Worm (Caenorhabditis elegans) whole organism, L1 larva: Measurements from ENCODE around the gene Y54F10BM.20.

Source experiments
- C04F5.9 ChIP-seq: sonication (generic microtip); optimal IDR thresholded peaks from 2 replicates; lab custom pipeline; 2016; ENCODE audit warnings: missing genetic modification characterization, missing compliant biosample characterization
- F16B12.6 ChIP-seq: fragments of 150-350 bp; optimal IDR thresholded peaks from 2 replicates; lab custom pipeline; 2014; ENCODE audit warnings: missing biosample characterization, missing genetic modification characterization
- aha-1 ChIP-seq: fragments of 150-350 bp; optimal IDR thresholded peaks from 2 replicates; lab custom pipeline; 2014; ENCODE audit warnings: missing biosample characterization, missing genetic modification characterization
- alr-1 ChIP-seq: fragments of 200-800 bp; sonication (Bioruptor generic); optimal IDR thresholded peaks from 2 replicates; lab custom pipeline; 2018; ENCODE audit warnings: borderline replicate concordance, mild to moderate bottlenecking, missing genetic modification characterization, missing compliant biosample characterization
- aly-2 ChIP-seq: fragments of 150-350 bp; optimal IDR thresholded peaks from 2 replicates; lab custom pipeline; 2014; ENCODE audit warnings: missing biosample characterization, missing genetic modification characterization
- ceh-63 ChIP-seq: fragments of 200-800 bp; sonication (Bioruptor generic); optimal IDR thresholded peaks from 2 replicates; lab custom pipeline; 2018; ENCODE audit warnings: mild to moderate bottlenecking, missing genetic modification characterization, missing compliant biosample characterization
- ceh-8 ChIP-seq: fragments of 200-800 bp; sonication (Bioruptor generic); optimal IDR thresholded peaks from 2 replicates; lab custom pipeline; 2018; ENCODE audit warnings: mild to moderate bottlenecking, missing genetic modification characterization, moderate library complexity, missing compliant biosample characterization
- ceh-82 ChIP-seq, 3 experiments: fragments of 150-350 bp in 1 of 3; sonication (generic microtip) in 2 of 3; optimal IDR thresholded peaks; 2 replicates each; lab custom pipeline; 2014 to 2017; ENCODE audit warnings: missing biosample characterization in 3 of 3, missing genetic modification characterization in 3 of 3
- ces-1 ChIP-seq: fragments of 150-350 bp; optimal IDR thresholded peaks from 2 replicates; lab custom pipeline; 2014; ENCODE audit warnings: missing biosample characterization, missing genetic modification reagents, missing genetic modification characterization
- dpl-1 ChIP-seq, 3 experiments: fragments of 150-350 bp in 2 of 3; sonication (generic microtip) in 1 of 3; optimal IDR thresholded peaks; 2 replicates each; lab custom pipeline; 2014 to 2017; ENCODE audit warnings: missing biosample characterization in 3 of 3, missing genetic modification characterization in 3 of 3, missing genetic modification reagents in 3 of 3
- efl-3 ChIP-seq: fragments of 200-800 bp; sonication (Bioruptor generic); optimal IDR thresholded peaks from 2 replicates; lab custom pipeline; 2018; ENCODE audit warnings: mild to moderate bottlenecking, missing genetic modification characterization, missing compliant biosample characterization
- egl-13 ChIP-seq: sonication (generic microtip); optimal IDR thresholded peaks from 2 replicates; lab custom pipeline; 2016; ENCODE audit warnings: missing genotype, missing genetic modification reagents, missing genetic modification characterization, missing compliant biosample characterization
- egl-27 ChIP-seq, 2 experiments: fragments of 150-350 bp in 1 of 2; sonication (generic microtip); optimal IDR thresholded peaks; 3 replicates each; lab custom pipeline; 2017 to 2018; ENCODE audit warnings: missing biosample characterization in 2 of 2, missing genetic modification characterization in 2 of 2, missing genetic modification reagents in 2 of 2
- elt-3 ChIP-seq, 6 experiments: fragments of 150-350 bp in 1 of 6; sonication (generic microtip); optimal IDR thresholded peaks; 2 replicates each; lab custom pipeline; 2017 to 2018; ENCODE audit warnings: missing biosample characterization in 6 of 6, missing genetic modification characterization in 6 of 6, inconsistent platforms in 1 of 6
- fkh-10 ChIP-seq: sonication (generic microtip); optimal IDR thresholded peaks from 2 replicates; lab custom pipeline; 2017; ENCODE audit warnings: missing biosample characterization, missing genetic modification reagents, missing genetic modification characterization
- fkh-4 ChIP-seq: sonication (generic microtip); optimal IDR thresholded peaks from 2 replicates; lab custom pipeline; 2016; ENCODE audit warnings: missing compliant biosample characterization, missing genetic modification characterization, borderline replicate concordance
- fkh-8 ChIP-seq: sonication (generic microtip); optimal IDR thresholded peaks from 2 replicates; lab custom pipeline; 2016; ENCODE audit warnings: mild to moderate bottlenecking, missing genetic modification characterization, missing compliant biosample characterization
- fos-1 ChIP-seq: fragments of 150-350 bp; optimal IDR thresholded peaks from 2 replicates; lab custom pipeline; 2014; ENCODE audit warnings: missing biosample characterization, missing genetic modification characterization
- grh-1 ChIP-seq: fragments of 200-800 bp; sonication (Bioruptor generic); IDR thresholded peaks from 2 replicates; pipeline ENCODE4 v1.3.6; 2022; ENCODE audit warnings: missing genetic modification reagents, missing genetic modification characterization, missing compliant biosample characterization
- hlh-17 ChIP-seq: fragments of 200-800 bp; sonication (Bioruptor generic); optimal IDR thresholded peaks from 2 replicates; lab custom pipeline; 2018; ENCODE audit warnings: missing genetic modification characterization, mild to moderate bottlenecking, missing compliant biosample characterization, moderate library complexity, borderline replicate concordance
- hpl-2 ChIP-seq: fragments of 150-350 bp; optimal IDR thresholded peaks from 2 replicates; lab custom pipeline; 2014; ENCODE audit warnings: missing biosample characterization, missing genetic modification reagents, missing genetic modification characterization
- irx-1 ChIP-seq: sonication (generic microtip); optimal IDR thresholded peaks from 2 replicates; lab custom pipeline; 2016; ENCODE audit warnings: missing genetic modification characterization, missing compliant biosample characterization
- isw-1 ChIP-seq: fragments of 200-800 bp; sonication (Bioruptor generic); IDR thresholded peaks from 2 replicates; pipeline ENCODE4 v1.3.6; 2022; ENCODE audit warnings: missing genetic modification characterization, missing compliant biosample characterization
- jun-1 ChIP-seq: fragments of 150-350 bp; optimal IDR thresholded peaks from 2 replicates; lab custom pipeline; 2014; ENCODE audit warnings: missing biosample characterization, missing genetic modification reagents, missing genetic modification characterization
- lin-13 ChIP-seq: fragments of 150-350 bp; optimal IDR thresholded peaks from 2 replicates; lab custom pipeline; 2014; ENCODE audit warnings: missing biosample characterization, missing genetic modification reagents, missing genetic modification characterization
- lin-14 ChIP-seq: fragments of 200-800 bp; sonication (Bioruptor generic); optimal IDR thresholded peaks from 2 replicates; lab custom pipeline; 2018; ENCODE audit warnings: mild to moderate bottlenecking, missing genetic modification characterization, moderate library complexity, missing compliant biosample characterization
- lin-15B ChIP-seq: fragments of 150-350 bp; sonication (generic microtip); optimal IDR thresholded peaks from 3 replicates; lab custom pipeline; 2014; ENCODE audit warnings: missing biosample characterization, missing genetic modification characterization
- lin-39 ChIP-seq: fragments of 150-350 bp; optimal IDR thresholded peaks from 2 replicates; lab custom pipeline; 2014; ENCODE audit warnings: missing biosample characterization, missing genetic modification reagents, missing genetic modification characterization
- lir-3 ChIP-seq: sonication (generic microtip); optimal IDR thresholded peaks from 2 replicates; lab custom pipeline; 2016; ENCODE audit warnings: mild to moderate bottlenecking, missing genetic modification characterization, moderate library complexity, missing compliant biosample characterization; ENCODE audit not compliant: poor library complexity
- lsy-2 ChIP-seq, 2 experiments: fragments of 150-350 bp; optimal IDR thresholded peaks; 2 replicates each; lab custom pipeline; 2014; ENCODE audit warnings: missing biosample characterization in 2 of 2, missing genetic modification characterization in 2 of 2
- mef-2 ChIP-seq: fragments of 150-350 bp; optimal IDR thresholded peaks from 2 replicates; lab custom pipeline; 2014; ENCODE audit warnings: missing biosample characterization, missing genetic modification characterization
- nhr-19 ChIP-seq: fragments of 200-800 bp; sonication (Bioruptor generic); conservative IDR thresholded peaks from 2 replicates; pipeline ENCODE4 v1.3.6; 2022; ENCODE audit warnings: missing genetic modification characterization, missing compliant biosample characterization
- nhr-237 ChIP-seq: fragments of 150-350 bp; optimal IDR thresholded peaks from 2 replicates; lab custom pipeline; 2014; ENCODE audit warnings: missing biosample characterization, missing genetic modification characterization
- nhr-47 ChIP-seq: sonication (generic microtip); optimal IDR thresholded peaks from 2 replicates; lab custom pipeline; 2016; ENCODE audit warnings: mild to moderate bottlenecking, missing genetic modification characterization, moderate library complexity, missing compliant biosample characterization
- nhr-71 ChIP-seq: sonication (generic microtip); optimal IDR thresholded peaks from 2 replicates; lab custom pipeline; 2016; ENCODE audit warnings: mild to moderate bottlenecking, missing genetic modification characterization, moderate library complexity, missing compliant biosample characterization
- nhr-76 ChIP-seq: sonication (generic microtip); optimal IDR thresholded peaks from 2 replicates; lab custom pipeline; 2017; ENCODE audit warnings: missing biosample characterization, missing genetic modification characterization
- nhr-84 ChIP-seq: sonication (generic microtip); optimal IDR thresholded peaks from 2 replicates; lab custom pipeline; 2017; ENCODE audit warnings: missing biosample characterization, missing genetic modification characterization
- pag-3 ChIP-seq: sonication (generic microtip); optimal IDR thresholded peaks from 2 replicates; lab custom pipeline; 2017; ENCODE audit warnings: missing genetic modification characterization, mild to moderate bottlenecking, missing compliant biosample characterization, antibody characterized with exemption, borderline replicate concordance; ENCODE audit not compliant: insufficient read depth
- pqm-1 ChIP-seq: sonication (generic microtip); optimal IDR thresholded peaks from 3 replicates; lab custom pipeline; 2017; ENCODE audit warnings: missing biosample characterization, missing genetic modification characterization
- rnt-1 ChIP-seq: sonication (generic microtip); optimal IDR thresholded peaks from 2 replicates; lab custom pipeline; 2016; ENCODE audit warnings: mild to moderate bottlenecking, missing genetic modification characterization, moderate library complexity, missing compliant biosample characterization
- skn-1 ChIP-seq: fragments of 150-350 bp; optimal IDR thresholded peaks from 2 replicates; lab custom pipeline; 2014; ENCODE audit warnings: missing biosample characterization, missing genetic modification characterization
- snpc-4 ChIP-seq: fragments of 150-350 bp; optimal IDR thresholded peaks from 2 replicates; lab custom pipeline; 2014; ENCODE audit warnings: missing biosample characterization, missing genetic modification characterization
- snu-23 ChIP-seq: sonication (generic microtip); optimal IDR thresholded peaks from 2 replicates; lab custom pipeline; 2016; ENCODE audit warnings: missing genetic modification characterization, missing compliant biosample characterization
- sptf-1 ChIP-seq: fragments of 150-350 bp; optimal IDR thresholded peaks from 2 replicates; lab custom pipeline; 2014; ENCODE audit warnings: missing biosample characterization, missing genetic modification characterization
- sup-37 ChIP-seq: fragments of 200-800 bp; sonication (Bioruptor generic); optimal IDR thresholded peaks from 2 replicates; lab custom pipeline; 2018; ENCODE audit warnings: mild to moderate bottlenecking, missing genetic modification characterization, missing compliant biosample characterization
- swsn-7 ChIP-seq: sonication (generic microtip); optimal IDR thresholded peaks from 2 replicates; lab custom pipeline; 2016; ENCODE audit warnings: missing genetic modification characterization, missing compliant biosample characterization
- tbx-2 ChIP-seq: sonication (generic microtip); optimal IDR thresholded peaks from 2 replicates; lab custom pipeline; 2016; ENCODE audit warnings: missing genetic modification characterization, missing compliant biosample characterization
- unc-62 ChIP-seq: fragments of 150-350 bp; optimal IDR thresholded peaks from 2 replicates; lab custom pipeline; 2014; ENCODE audit warnings: missing biosample characterization, missing genetic modification reagents, missing genetic modification characterization
- unc-86 ChIP-seq: sonication (generic microtip); optimal IDR thresholded peaks from 2 replicates; lab custom pipeline; 2016; ENCODE audit warnings: missing genetic modification characterization, missing compliant biosample characterization
- zag-1 ChIP-seq: fragments of 150-350 bp; optimal IDR thresholded peaks from 2 replicates; lab custom pipeline; 2014; ENCODE audit warnings: missing biosample characterization, missing genetic modification characterization
- ztf-11 ChIP-seq, 2 experiments: sonication (generic microtip); optimal IDR thresholded peaks; 2 replicates each; lab custom pipeline; 2016 to 2017; ENCODE audit warnings: missing genetic modification characterization in 2 of 2, missing biosample characterization in 1 of 2, missing compliant biosample characterization in 1 of 2
- ztf-4 ChIP-seq: fragments of 150-350 bp; optimal IDR thresholded peaks from 2 replicates; lab custom pipeline; 2014; ENCODE audit warnings: missing biosample characterization, missing genetic modification characterization

Y54F10BM.20 gene

ce11 chrIII:2331033-2331625 is 23.1 kb downstream of the Y54F10BM.20 start, which contains the start of the genes Y54F10BM.13 and ppm-1.D (continued):
- TF ChIP-seq lir-3 (tag; lab: Kevin White, UChicago) = no peak
- TF ChIP-seq fkh-4 (tag; lab: Kevin White, UChicago) = no peak
- no peak for TF ChIP-seq ceh-63 (GFP tag; lab: Kevin White, UChicago)
- TF ChIP-seq egl-27 (tag; optimal IDR thresholded peaks at IDR 0.05; lab: Kevin White, UChicago) = no peak
- TF ChIP-seq nhr-237 (tag; lab: Kevin White, UChicago) = no peak
- TF ChIP-seq irx-1 (tag; lab: Kevin White, UChicago) = peak; percentile 18
- no peak for TF ChIP-seq elt-3 (tag; optimal IDR thresholded peaks at IDR 0.05; lab: Kevin White, UChicago)
- no peak for TF ChIP-seq jun-1 (tag; lab: Kevin White, UChicago)
- TF ChIP-seq lsy-2 (tag; optimal IDR thresholded peaks at IDR 0.05; lab: Kevin White, UChicago) = peak; percentile 39 to 65
- TF ChIP-seq fkh-10 = no peak
- no peak for TF ChIP-seq alr-1
- no peak for TF ChIP-seq egl-13 (tag; lab: Kevin White, UChicago)
- TF ChIP-seq lin-15B (tag; lab: Kevin White, UChicago) = peak; percentile 54
- TF ChIP-seq aha-1 = no peak
- no peak for TF ChIP-seq ces-1 (GFP tag; lab: Kevin White, UChicago)
- TF ChIP-seq mef-2 = no peak
- no peak for TF ChIP-seq ztf-4 (tag; lab: Kevin White, UChicago)
- TF ChIP-seq snpc-4 (tag; lab: Kevin White, UChicago) = no peak
- TF ChIP-seq aly-2 = no peak
- TF ChIP-seq ceh-8 (GFP tag; lab: Kevin White, UChicago) = no peak
- peak; percentile 29 for TF ChIP-seq tbx-2 (tag; lab: Kevin White, UChicago)
- 0 out of 2 replicates have a peak, but pooled peaks have one; percentile 7 for TF ChIP-seq nhr-19 (GFP tag; lab: Robert Waterston, UW)
- TF ChIP-seq fos-1 (tag; lab: Kevin White, UChicago) = no peak
- no peak for TF ChIP-seq nhr-47 (tag; lab: Kevin White, UChicago)
- no peak for TF ChIP-seq pag-3 (tag; lab: Kevin White, UChicago)
- no peak for TF ChIP-seq rnt-1
- peak; percentile 3 for TF ChIP-seq C04F5.9
- no peak for TF ChIP-seq snu-23 (GFP tag; lab: Kevin White, UChicago)
- TF ChIP-seq efl-3 (GFP tag; lab: Kevin White, UChicago) = no peak
- TF ChIP-seq lin-14 (GFP tag; lab: Kevin White, UChicago) = no peak
- peak; percentile 52 for TF ChIP-seq F16B12.6
- TF ChIP-seq fkh-8 (tag; lab: Kevin White, UChicago) = peak; percentile 56
- no peak for TF ChIP-seq nhr-76 (tag; lab: Kevin White, UChicago)
- no peak for TF ChIP-seq sup-37
- TF ChIP-seq nhr-71 (tag; lab: Kevin White, UChicago) = no peak
- no peak; the same call in 1 of the 2 replicates for TF ChIP-seq isw-1 (GFP tag; lab: Robert Waterston, UW)
- TF ChIP-seq hlh-17 (GFP tag; lab: Kevin White, UChicago) = no peak
- TF ChIP-seq lin-13 (GFP tag; lab: Kevin White, UChicago) = no peak
- no peak for TF ChIP-seq nhr-84
- TF ChIP-seq grh-1 (GFP tag; lab: Robert Waterston, UW) = no peak
- TF ChIP-seq skn-1 (tag; lab: Kevin White, UChicago) = no peak
- TF ChIP-seq ztf-11 (tag; optimal IDR thresholded peaks at IDR 0.05; lab: Kevin White, UChicago) = no peak
- no peak for TF ChIP-seq hpl-2 (GFP tag; lab: Kevin White, UChicago)
- TF ChIP-seq unc-86 = peak; percentile 19
- no peak for TF ChIP-seq zag-1 (tag; lab: Kevin White, UChicago)
- peak in 1 of 3 experiments; percentile 41 for TF ChIP-seq ceh-82 (tag; optimal IDR thresholded peaks at IDR 0.05; lab: Kevin White, UChicago)
- TF ChIP-seq unc-62 (GFP tag; lab: Kevin White, UChicago) = no peak
- peak; percentile 89 to 92 (median 90) for TF ChIP-seq dpl-1 (GFP tag; optimal IDR thresholded peaks at IDR 0.05; lab: Kevin White, UChicago)
- TF ChIP-seq lin-39 = no peak
- no peak for TF ChIP-seq pqm-1 (tag; lab: Kevin White, UChicago)
- TF ChIP-seq sptf-1 (tag; lab: Kevin White, UChicago) = no peak
- no peak for TF ChIP-seq swsn-7 (tag; lab: Kevin White, UChicago)
